Fruit fly (Drosophila melanogaster): ENCODE data around the gene Spg7.

dm6 chrX:2655998-2656397 lies 42.0 kb downstream of the Spg7 start:
- TF ChIP-seq Pif1B (GFP tag; optimal IDR thresholded peaks at IDR 0.05) (no peak), CG15710 (tag; optimal IDR thresholded peaks at IDR 0.05) (no peak), CG34367 (tag; optimal IDR thresholded peaks at IDR 0.05) (no peak), CG17806 (tag; optimal IDR thresholded peaks at IDR 0.05) (no peak), gl (tag; optimal IDR thresholded peaks at IDR 0.05) (no peak), CG13204 (GFP tag; optimal IDR thresholded peaks at IDR 0.05) (no peak), fd96Ca (GFP tag; IDR thresholded peaks at IDR 0.05) (no peak), CG10348 (GFP tag; IDR thresholded peaks at IDR 0.05) (no peak), CG12605 (GFP tag; IDR thresholded peaks at IDR 0.05) (no peak), EcR (GFP tag; optimal IDR thresholded peaks at IDR 0.05) (no peak), Ets98B (GFP tag; IDR thresholded peaks at IDR 0.05) (no peak), CG14655 (GFP tag; optimal IDR thresholded peaks at IDR 0.05) (no peak), CG4496 (GFP tag; IDR thresholded peaks at IDR 0.05) (no peak), CG8301 (tag; optimal IDR thresholded peaks at IDR 0.05) (no peak)
